Worm (Caenorhabditis elegans) whole organism, young adult: ENCODE measurements around the gene C55B6.1.

ENCODE experiments used
- B0019.2 ChIP-seq: fragments of 200-800 bp; sonication (Bioruptor generic); conservative IDR thresholded peaks from 2 replicates; pipeline ENCODE4 v1.3.6; 2022; ENCODE audit warnings: missing genetic modification reagents, missing genetic modification characterization, missing compliant biosample characterization
- B0261.1 ChIP-seq: sonication (generic microtip); optimal IDR thresholded peaks from 2 replicates; lab custom pipeline; 2016; ENCODE audit warnings: mild to moderate bottlenecking, missing genetic modification characterization, moderate library complexity, missing compliant biosample characterization
- C06A6.2 ChIP-seq: fragments of 200-800 bp; sonication (Bioruptor generic); conservative IDR thresholded peaks from 2 replicates; pipeline ENCODE4 v1.3.6; 2022; ENCODE audit warnings: missing genetic modification characterization, missing compliant biosample characterization
- D2030.7 ChIP-seq: fragments of 200-800 bp; sonication (Bioruptor generic); IDR thresholded peaks from 2 replicates; pipeline ENCODE4 v1.3.6; 2022; ENCODE audit warnings: missing genetic modification reagents, missing genetic modification characterization, missing compliant biosample characterization
- F37B4.10 ChIP-seq: fragments of 200-800 bp; sonication (Bioruptor generic); IDR thresholded peaks from 2 replicates; pipeline ENCODE4 v1.3.6; 2022; ENCODE audit warnings: missing genetic modification characterization, missing compliant biosample characterization
- F52B5.7 ChIP-seq: sonication (generic microtip); optimal IDR thresholded peaks from 2 replicates; lab custom pipeline; 2016; ENCODE audit warnings: mild to moderate bottlenecking, missing genetic modification characterization, missing compliant biosample characterization
- F55B11.4 ChIP-seq: sonication (generic microtip); optimal IDR thresholded peaks from 2 replicates; lab custom pipeline; 2016; ENCODE audit warnings: missing compliant biosample characterization, missing genetic modification characterization, borderline replicate concordance; ENCODE audit not compliant: insufficient read depth
- F57C9.4 ChIP-seq: sonication (generic microtip); optimal IDR thresholded peaks from 2 replicates; lab custom pipeline; 2017; ENCODE audit warnings: mild to moderate bottlenecking, missing genetic modification characterization, missing compliant biosample characterization
- K12H6.12 ChIP-seq: fragments of 200-800 bp; sonication (Bioruptor generic); optimal IDR thresholded peaks from 2 replicates; lab custom pipeline; 2018; ENCODE audit warnings: mild to moderate bottlenecking, missing genetic modification characterization, missing compliant biosample characterization
- Y56A3A.18 ChIP-seq: fragments of 200-800 bp; sonication (Bioruptor generic); IDR thresholded peaks from 2 replicates; pipeline ENCODE4 v1.3.6; 2022; ENCODE audit warnings: missing genetic modification reagents, missing genetic modification characterization, missing compliant biosample characterization
- Y79H2A.3 ChIP-seq: fragments of 200-800 bp; sonication (Bioruptor generic); conservative IDR thresholded peaks from 2 replicates; pipeline ENCODE4 v1.3.6; 2022; ENCODE audit warnings: missing genetic modification reagents, missing genetic modification characterization, missing compliant biosample characterization
- ama-1 ChIP-seq, 3 experiments: fragments of 150-350 bp in 1 of 3; sonication (generic microtip) in 2 of 3; optimal IDR thresholded peaks; 2 replicates each; lab custom pipeline; 2014 to 2018; ENCODE audit warnings: missing biosample characterization in 2 of 3, missing genetic modification characterization in 2 of 3, missing genetic modification reagents in 2 of 3
- atf-7 ChIP-seq: sonication (generic microtip); optimal IDR thresholded peaks from 2 replicates; lab custom pipeline; 2017; ENCODE audit warnings: mild to moderate bottlenecking, missing genetic modification characterization, missing compliant biosample characterization
- athp-1 ChIP-seq: sonication (generic microtip); optimal IDR thresholded peaks from 2 replicates; lab custom pipeline; 2017; ENCODE audit warnings: mild to moderate bottlenecking, missing genetic modification characterization, missing compliant biosample characterization
- attf-6 ChIP-seq: fragments of 200-800 bp; sonication (Bioruptor generic); IDR thresholded peaks from 2 replicates; pipeline ENCODE4 v1.3.6; 2022; ENCODE audit warnings: missing genetic modification reagents, missing genetic modification characterization, missing compliant biosample characterization
- cebp-2 ChIP-seq: fragments of 200-800 bp; sonication (Bioruptor generic); IDR thresholded peaks from 2 replicates; pipeline ENCODE4 v1.3.6; 2022; ENCODE audit warnings: missing genetic modification characterization, missing compliant biosample characterization
- ceh-58 ChIP-seq: fragments of 200-800 bp; sonication (Bioruptor generic); IDR thresholded peaks from 2 replicates; pipeline ENCODE4 v1.3.6; 2022; ENCODE audit warnings: missing genetic modification characterization, missing compliant biosample characterization
- ceh-79 ChIP-seq: sonication (generic microtip); optimal IDR thresholded peaks from 2 replicates; lab custom pipeline; 2017; ENCODE audit warnings: mild to moderate bottlenecking, missing genetic modification characterization, missing compliant biosample characterization
- chd-7 ChIP-seq: sonication (generic microtip); optimal IDR thresholded peaks from 2 replicates; lab custom pipeline; 2016; ENCODE audit warnings: mild to moderate bottlenecking, missing genetic modification characterization, moderate library complexity, missing compliant biosample characterization
- dpff-1 ChIP-seq: sonication (generic microtip); optimal IDR thresholded peaks from 2 replicates; lab custom pipeline; 2017; ENCODE audit warnings: mild to moderate bottlenecking, missing genetic modification characterization, missing compliant biosample characterization
- dpl-1 ChIP-seq: fragments of 150-350 bp; optimal IDR thresholded peaks from 2 replicates; lab custom pipeline; 2014; ENCODE audit warnings: missing biosample characterization, missing genetic modification reagents, missing genetic modification characterization
- egl-44 ChIP-seq: fragments of 200-800 bp; sonication (Bioruptor generic); IDR thresholded peaks from 2 replicates; pipeline ENCODE4 v1.3.6; 2022; ENCODE audit warnings: missing genetic modification reagents, missing genetic modification characterization, missing compliant biosample characterization
- ets-4 ChIP-seq: fragments of 200-800 bp; sonication (Bioruptor generic); optimal IDR thresholded peaks from 2 replicates; lab custom pipeline; 2018; ENCODE audit warnings: mild to moderate bottlenecking, missing genetic modification characterization, missing compliant biosample characterization
- hlh-26 ChIP-seq: fragments of 200-800 bp; sonication (Bioruptor generic); conservative IDR thresholded peaks from 2 replicates; pipeline ENCODE4 v1.3.6; 2022; ENCODE audit warnings: missing genetic modification reagents, missing genetic modification characterization, missing compliant biosample characterization
- hrde-1 ChIP-seq: sonication (generic microtip); optimal IDR thresholded peaks from 2 replicates; lab custom pipeline; 2016; ENCODE audit warnings: missing genetic modification characterization, mild to moderate bottlenecking, missing compliant biosample characterization, moderate library complexity, missing genotype, missing genetic modification reagents, borderline replicate concordance
- lag-1 ChIP-seq: fragments of 200-800 bp; sonication (Bioruptor generic); IDR thresholded peaks from 2 replicates; pipeline ENCODE4 v1.3.6; 2022; ENCODE audit warnings: missing genetic modification reagents, missing genetic modification characterization, missing compliant biosample characterization
- let-526 ChIP-seq: fragments of 200-800 bp; sonication (Bioruptor generic); IDR thresholded peaks from 2 replicates; pipeline ENCODE4 v1.3.6; 2022; ENCODE audit warnings: missing genetic modification reagents, missing genetic modification characterization, missing compliant biosample characterization
- lin-40 ChIP-seq: sonication (generic microtip); optimal IDR thresholded peaks from 2 replicates; lab custom pipeline; 2016; ENCODE audit warnings: missing genetic modification characterization, mild to moderate bottlenecking, missing compliant biosample characterization, missing genotype, missing genetic modification reagents
- lin-54 ChIP-seq: fragments of 200-800 bp; sonication (Bioruptor generic); optimal IDR thresholded peaks from 2 replicates; lab custom pipeline; 2018; ENCODE audit warnings: mild to moderate bottlenecking, missing genetic modification characterization, missing compliant biosample characterization
- lir-1 ChIP-seq: fragments of 200-800 bp; sonication (Bioruptor generic); conservative IDR thresholded peaks from 2 replicates; pipeline ENCODE4 v1.3.6; 2022; ENCODE audit warnings: missing genetic modification reagents, missing genetic modification characterization, missing compliant biosample characterization
- lsy-27 ChIP-seq: sonication (generic microtip); optimal IDR thresholded peaks from 2 replicates; lab custom pipeline; 2017; ENCODE audit warnings: missing genetic modification characterization, mild to moderate bottlenecking, missing compliant biosample characterization, antibody characterized with exemption, missing genotype, borderline replicate concordance; ENCODE audit not compliant: insufficient read depth
- madf-6 ChIP-seq: fragments of 200-800 bp; sonication (Bioruptor generic); IDR thresholded peaks from 2 replicates; pipeline ENCODE4 v1.3.6; 2022; ENCODE audit warnings: missing genetic modification reagents, missing genetic modification characterization, missing compliant biosample characterization
- mcd-1 ChIP-seq: fragments of 200-800 bp; sonication (Bioruptor generic); IDR thresholded peaks from 2 replicates; pipeline ENCODE4 v1.3.6; 2022; ENCODE audit warnings: missing genetic modification reagents, missing genetic modification characterization, missing compliant biosample characterization
- nfya-1 ChIP-seq: sonication (generic microtip); optimal IDR thresholded peaks from 2 replicates; lab custom pipeline; 2017; ENCODE audit warnings: antibody characterized with exemption, missing compliant biosample characterization, missing genetic modification characterization, borderline replicate concordance; ENCODE audit not compliant: insufficient read depth
- nfya-2 ChIP-seq: fragments of 200-800 bp; sonication (Bioruptor generic); IDR thresholded peaks from 2 replicates; pipeline ENCODE4 v1.3.6; 2022; ENCODE audit warnings: missing genetic modification reagents, missing genetic modification characterization, missing compliant biosample characterization
- nhr-80 ChIP-seq: sonication (generic microtip); optimal IDR thresholded peaks from 2 replicates; lab custom pipeline; 2016; ENCODE audit warnings: missing genetic modification characterization, missing compliant biosample characterization
- pha-4 ChIP-seq: fragments of 150-350 bp; sonication (generic microtip); optimal IDR thresholded peaks from 2 replicates; lab custom pipeline; 2014; ENCODE audit warnings: missing biosample characterization, missing genetic modification reagents, missing genetic modification characterization
- rcor-1 ChIP-seq: fragments of 200-800 bp; sonication (Bioruptor generic); IDR thresholded peaks from 2 replicates; pipeline ENCODE4 v1.3.6; 2022; ENCODE audit warnings: missing genetic modification reagents, missing genetic modification characterization, missing compliant biosample characterization
- repo-1 ChIP-seq: sonication (generic microtip); optimal IDR thresholded peaks from 2 replicates; lab custom pipeline; 2017; ENCODE audit warnings: mild to moderate bottlenecking, missing genetic modification characterization, missing compliant biosample characterization
- snpc-1.3 ChIP-seq: sonication (generic microtip); optimal IDR thresholded peaks from 2 replicates; lab custom pipeline; 2017; ENCODE audit warnings: missing genetic modification characterization, mild to moderate bottlenecking, missing compliant biosample characterization, antibody characterized with exemption, moderate library complexity, missing genotype, missing genetic modification reagents; ENCODE audit not compliant: insufficient read depth
- somi-1 ChIP-seq: fragments of 200-800 bp; sonication (Bioruptor generic); optimal IDR thresholded peaks from 2 replicates; lab custom pipeline; 2018; ENCODE audit warnings: mild to moderate bottlenecking, missing genetic modification characterization, missing compliant biosample characterization
- sptf-2 ChIP-seq: fragments of 200-800 bp; sonication (Bioruptor generic); optimal IDR thresholded peaks from 2 replicates; lab custom pipeline; 2018; ENCODE audit warnings: mild to moderate bottlenecking, missing genetic modification characterization, missing compliant biosample characterization
- tbx-9 ChIP-seq: sonication (generic microtip); optimal IDR thresholded peaks from 2 replicates; lab custom pipeline; 2016; ENCODE audit warnings: borderline replicate concordance, missing genetic modification characterization, inconsistent platforms, missing compliant biosample characterization
- tlf-1 ChIP-seq: fragments of 200-800 bp; sonication (Bioruptor generic); optimal IDR thresholded peaks from 2 replicates; lab custom pipeline; 2018; ENCODE audit warnings: mild to moderate bottlenecking, missing genetic modification characterization, missing compliant biosample characterization
- zfh-2 ChIP-seq: fragments of 200-800 bp; sonication (Bioruptor generic); conservative IDR thresholded peaks from 2 replicates; pipeline ENCODE4 v1.3.6; 2022; ENCODE audit warnings: missing genetic modification reagents, missing genetic modification characterization, missing compliant biosample characterization
- ztf-18 ChIP-seq: sonication (generic microtip); optimal IDR thresholded peaks from 2 replicates; lab custom pipeline; 2016; ENCODE audit warnings: missing genotype, mild to moderate bottlenecking, missing genetic modification characterization, missing compliant biosample characterization
- ztf-22 ChIP-seq: fragments of 200-800 bp; sonication (Bioruptor generic); optimal IDR thresholded peaks from 2 replicates; lab custom pipeline; 2018; ENCODE audit warnings: mild to moderate bottlenecking, missing genetic modification characterization, moderate library complexity, missing compliant biosample characterization
- ztf-3 ChIP-seq: fragments of 200-800 bp; sonication (Bioruptor generic); optimal IDR thresholded peaks from 2 replicates; lab custom pipeline; 2018; ENCODE audit warnings: mild to moderate bottlenecking, missing genetic modification characterization, missing compliant biosample characterization

The C55B6.1 gene

DNA sequence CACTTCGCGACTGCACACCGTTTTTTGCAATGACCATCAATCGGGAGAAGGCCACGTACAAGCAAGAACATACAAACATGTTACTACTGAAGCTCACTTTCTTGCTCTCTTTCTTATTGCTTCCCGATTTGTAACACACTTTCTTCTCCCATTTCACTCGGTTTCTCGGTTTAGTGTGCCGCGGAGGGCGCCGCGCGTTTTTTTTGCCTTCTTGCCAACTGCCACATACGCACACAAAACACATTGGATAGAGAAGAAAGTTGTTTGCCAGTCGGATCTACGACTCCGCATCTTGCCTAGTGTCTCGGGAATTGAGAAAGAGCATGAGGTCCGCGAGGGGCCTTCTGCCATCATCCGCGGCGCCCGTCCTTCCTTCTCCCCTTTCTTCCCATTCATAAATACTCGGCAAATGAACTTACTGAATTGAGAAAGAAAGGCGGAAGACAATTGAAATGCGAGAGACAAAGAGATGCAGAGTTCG lies 34.6 kb downstream of the C55B6.1 start (continued):
- no peak for TF ChIP-seq lir-1 (GFP tag; lab: Robert Waterston, UW)
- no peak for TF ChIP-seq tbx-9 (tag; lab: Kevin White, UChicago)
- TF ChIP-seq dpff-1 = no peak
- TF ChIP-seq madf-6 (GFP tag; lab: Robert Waterston, UW) = no peak
- TF ChIP-seq K12H6.12 (tag; lab: Kevin White, UChicago) = peak; percentile 86
- TF ChIP-seq pha-4 (tag; lab: Kevin White, UChicago) = no peak
- no peak for TF ChIP-seq F52B5.7 (tag; lab: Kevin White, UChicago)
- TF ChIP-seq F37B4.10 (GFP tag; lab: Robert Waterston, UW) = no peak
- TF ChIP-seq athp-1 = no peak
- no peak for TF ChIP-seq lag-1
- no peak for TF ChIP-seq atf-7 (tag; lab: Kevin White, UChicago)
- no peak for TF ChIP-seq ama-1 (optimal IDR thresholded peaks at IDR 0.05; lab: Kevin White, UChicago)
- TF ChIP-seq ama-1 (GFP tag; optimal IDR thresholded peaks at IDR 0.05; lab: Kevin White, UChicago) = no peak
- no peak for TF ChIP-seq rcor-1 (GFP tag; lab: Robert Waterston, UW)
- no peak for TF ChIP-seq repo-1 (tag; lab: Kevin White, UChicago)
- no peak for TF ChIP-seq F57C9.4 (tag; lab: Kevin White, UChicago)
- TF ChIP-seq lsy-27 (tag; lab: Kevin White, UChicago) = no peak
- no peak for TF ChIP-seq C06A6.2 (GFP tag; lab: Robert Waterston, UW)
- no peak for TF ChIP-seq nfya-1 (tag; lab: Kevin White, UChicago)
- TF ChIP-seq somi-1 (GFP tag; lab: Kevin White, UChicago) = peak; percentile 2
- TF ChIP-seq ets-4 (GFP tag; lab: Kevin White, UChicago) = no peak
- TF ChIP-seq snpc-1.3 (tag; lab: Kevin White, UChicago) = no peak
- no peak for TF ChIP-seq let-526 (GFP tag; lab: Robert Waterston, UW)
- TF ChIP-seq ztf-22 (GFP tag; lab: Kevin White, UChicago) = no peak
- TF ChIP-seq ztf-18 = no peak
- no peak for TF ChIP-seq B0019.2 (GFP tag; lab: Robert Waterston, UW)
- TF ChIP-seq tlf-1 (GFP tag; lab: Kevin White, UChicago) = no peak
- no peak for TF ChIP-seq hrde-1 (tag; lab: Kevin White, UChicago)
- no peak for TF ChIP-seq D2030.7 (GFP tag; lab: Robert Waterston, UW)
- peak; percentile 84 for TF ChIP-seq nhr-80
- no peak for TF ChIP-seq attf-6 (GFP tag; lab: Robert Waterston, UW)
- TF ChIP-seq nfya-2 (GFP tag; lab: Robert Waterston, UW) = no peak
- TF ChIP-seq chd-7 = no peak
- no peak for TF ChIP-seq egl-44 (GFP tag; lab: Robert Waterston, UW)
- no peak for TF ChIP-seq mcd-1 (GFP tag; lab: Robert Waterston, UW)
- TF ChIP-seq ceh-79 (tag; lab: Kevin White, UChicago) = no peak
- TF ChIP-seq lin-40 = peak; percentile 38
- no peak for TF ChIP-seq dpl-1 (GFP tag; lab: Kevin White, UChicago)
- peak; percentile 93 for TF ChIP-seq zfh-2 (GFP tag; lab: Robert Waterston, UW)
- TF ChIP-seq Y79H2A.3 = no peak
- no peak for TF ChIP-seq B0261.1
- TF ChIP-seq sptf-2 (GFP tag; lab: Kevin White, UChicago) = no peak
- no peak for TF ChIP-seq lin-54 (GFP tag; lab: Kevin White, UChicago)
- TF ChIP-seq ztf-3 (GFP tag; lab: Kevin White, UChicago) = no peak
- TF ChIP-seq hlh-26 (GFP tag; lab: Robert Waterston, UW) = no peak
- no peak for TF ChIP-seq F55B11.4 (tag; lab: Kevin White, UChicago)
- no peak for TF ChIP-seq ceh-58 (GFP tag; lab: Robert Waterston, UW)
- TF ChIP-seq cebp-2 (GFP tag; lab: Robert Waterston, UW) = no peak
- TF ChIP-seq Y56A3A.18 (GFP tag; lab: Robert Waterston, UW) = no peak
